Fruit fly (Drosophila melanogaster): ENCODE data around the gene RhoGAP71E.

Gene RhoGAP71E

dm6 chr3L:15639978-15640377 lies 51.3 kb downstream of the RhoGAP71E start:
- TF ChIP-seq CG12605 (GFP tag; IDR thresholded peaks at IDR 0.05) (no peak), Pif1B (GFP tag; optimal IDR thresholded peaks at IDR 0.05) (no peak), CG17806 (tag; optimal IDR thresholded peaks at IDR 0.05) (no peak), Snoo (tag; optimal IDR thresholded peaks at IDR 0.05) (no peak), CG13204 (GFP tag; optimal IDR thresholded peaks at IDR 0.05) (no peak), CG14655 (GFP tag; optimal IDR thresholded peaks at IDR 0.05) (no peak)

- no peak for TF ChIP-seq Pif1B (GFP tag; optimal IDR thresholded peaks at IDR 0.05)
- no peak for TF ChIP-seq CG32121 (GFP tag; IDR thresholded peaks at IDR 0.05)
- peak; percentile 47 for TF ChIP-seq CG9948 (tag; optimal IDR thresholded peaks at IDR 0.05)
- TF ChIP-seq CG34367 (tag; optimal IDR thresholded peaks at IDR 0.05), result no peak
- peak; percentile 54 for TF ChIP-seq CG15710 (tag; optimal IDR thresholded peaks at IDR 0.05)
- TF ChIP-seq CG12605 (GFP tag; IDR thresholded peaks at IDR 0.05), result 0 out of 2 replicates have a peak, but pooled peaks have one; percentile 7
- peak; percentile 32 for TF ChIP-seq CG17806 (tag; optimal IDR thresholded peaks at IDR 0.05)
- no peak for TF ChIP-seq gl (tag; optimal IDR thresholded peaks at IDR 0.05)
- TF ChIP-seq CG8159 (tag; optimal IDR thresholded peaks at IDR 0.05), result peak; percentile 81
- no peak for TF ChIP-seq D1 (tag; optimal IDR thresholded peaks at IDR 0.05)
- no peak for TF ChIP-seq CG10348 (GFP tag; IDR thresholded peaks at IDR 0.05)
- TF ChIP-seq CG14655 (GFP tag; optimal IDR thresholded peaks at IDR 0.05), result peak; percentile 51
- TF ChIP-seq rn (GFP tag; IDR thresholded peaks at IDR 0.05), result no peak
- TF ChIP-seq Ets98B (GFP tag; IDR thresholded peaks at IDR 0.05), result no peak
- TF ChIP-seq Snoo (tag; optimal IDR thresholded peaks at IDR 0.05), result peak; percentile 28
- TF ChIP-seq CG13204 (GFP tag; optimal IDR thresholded peaks at IDR 0.05), result no peak
- peak; percentile 11 for TF ChIP-seq Pif1A (GFP tag; optimal IDR thresholded peaks at IDR 0.05)
- no peak for TF ChIP-seq fd96Ca (GFP tag; IDR thresholded peaks at IDR 0.05)
- peak; percentile 45 for TF ChIP-seq CG8301 (tag; optimal IDR thresholded peaks at IDR 0.05)
- 0 out of 3 replicates have a peak, but pooled peaks have one; percentile 21 for TF ChIP-seq CG4496 (GFP tag; IDR thresholded peaks at IDR 0.05)
- TF ChIP-seq EcR (GFP tag; optimal IDR thresholded peaks at IDR 0.05), result no peak
Measured at dm6 chr3L:15641590-15642019, 52.9 kb downstream of the RhoGAP71E start.

dm6 chr3L:15646182-15646581 lies 57.5 kb downstream of the RhoGAP71E start:
- TF ChIP-seq Pif1A (GFP tag; optimal IDR thresholded peaks at IDR 0.05) (no peak), CG4496 (GFP tag; IDR thresholded peaks at IDR 0.05) (no peak), gl (tag; optimal IDR thresholded peaks at IDR 0.05) (no peak), CG14655 (GFP tag; optimal IDR thresholded peaks at IDR 0.05) (no peak), CG8159 (tag; optimal IDR thresholded peaks at IDR 0.05) (no peak), CG17806 (tag; optimal IDR thresholded peaks at IDR 0.05) (no peak), CG9948 (tag; optimal IDR thresholded peaks at IDR 0.05) (no peak), CG15710 (tag; optimal IDR thresholded peaks at IDR 0.05) (no peak), Ets98B (GFP tag; IDR thresholded peaks at IDR 0.05) (no peak), CG32121 (GFP tag; IDR thresholded peaks at IDR 0.05) (no peak), CG8301 (tag; optimal IDR thresholded peaks at IDR 0.05) (no peak), Pif1B (GFP tag; optimal IDR thresholded peaks at IDR 0.05) (no peak), CG34367 (tag; optimal IDR thresholded peaks at IDR 0.05) (no peak), fd96Ca (GFP tag; IDR thresholded peaks at IDR 0.05) (no peak), CG13204 (GFP tag; optimal IDR thresholded peaks at IDR 0.05) (no peak), D1 (tag; optimal IDR thresholded peaks at IDR 0.05) (no peak), EcR (GFP tag; optimal IDR thresholded peaks at IDR 0.05) (no peak), CG10348 (GFP tag; IDR thresholded peaks at IDR 0.05) (no peak), rn (GFP tag; IDR thresholded peaks at IDR 0.05) (no peak), Snoo (tag; optimal IDR thresholded peaks at IDR 0.05) (no peak)

dm6 chr3L:15647712-15648621 lies 59.3 kb downstream of the RhoGAP71E start, which contains the start of the genes comm3 and CG43083:
comm3 (minus strand) TSS chr3L:15647762.
CG43083 (plus strand) TSS chr3L:15648571.
- TF ChIP-seq EcR (GFP tag; optimal IDR thresholded peaks at IDR 0.05) (no peak), CG8301 (tag; optimal IDR thresholded peaks at IDR 0.05) (no peak), Pif1A (GFP tag; optimal IDR thresholded peaks at IDR 0.05) (no peak), fd96Ca (GFP tag; IDR thresholded peaks at IDR 0.05) (no peak), CG17806 (tag; optimal IDR thresholded peaks at IDR 0.05) (no peak), CG9948 (tag; optimal IDR thresholded peaks at IDR 0.05) (no peak), CG14655 (GFP tag; optimal IDR thresholded peaks at IDR 0.05) (no peak), D1 (tag; optimal IDR thresholded peaks at IDR 0.05) (no peak), Snoo (tag; optimal IDR thresholded peaks at IDR 0.05) (no peak), CG32121 (GFP tag; IDR thresholded peaks at IDR 0.05) (no peak), CG8159 (tag; optimal IDR thresholded peaks at IDR 0.05) (no peak), CG13204 (GFP tag; optimal IDR thresholded peaks at IDR 0.05) (no peak), Pif1B (GFP tag; optimal IDR thresholded peaks at IDR 0.05) (no peak)

dm6 chr3L:15649561-15649960 lies 60.9 kb downstream of the RhoGAP71E start, which contains the start of the genes Eig71Ea and Eig71Eb:
Eig71Ea (minus strand) TSS chr3L:15649661.
Eig71Eb (plus strand) TSS chr3L:15649936.
- TF ChIP-seq CG8301 (tag; optimal IDR thresholded peaks at IDR 0.05) (no peak), gl (tag; optimal IDR thresholded peaks at IDR 0.05) (no peak), CG8159 (tag; optimal IDR thresholded peaks at IDR 0.05) (no peak), CG34367 (tag; optimal IDR thresholded peaks at IDR 0.05) (no peak)

dm6 chr3L:15650552-15650951 lies 61.9 kb downstream of the RhoGAP71E start, which contains the start of gene CG43084:
CG43084 (plus strand) TSS chr3L:15650852.
- TF ChIP-seq CG34367 (tag; optimal IDR thresholded peaks at IDR 0.05), result no peak
- TF ChIP-seq Pif1A (GFP tag; optimal IDR thresholded peaks at IDR 0.05), result no peak
- no peak for TF ChIP-seq CG13204 (GFP tag; optimal IDR thresholded peaks at IDR 0.05)
- TF ChIP-seq CG12605 (GFP tag; IDR thresholded peaks at IDR 0.05), result no peak
- TF ChIP-seq rn (GFP tag; IDR thresholded peaks at IDR 0.05), result no peak
- TF ChIP-seq CG8159 (tag; optimal IDR thresholded peaks at IDR 0.05), result no peak
- no peak for TF ChIP-seq Pif1B (GFP tag; optimal IDR thresholded peaks at IDR 0.05)
- TF ChIP-seq Snoo (tag; optimal IDR thresholded peaks at IDR 0.05), result no peak
- no peak for TF ChIP-seq CG15710 (tag; optimal IDR thresholded peaks at IDR 0.05)
